Fruit fly (Drosophila melanogaster) S2 (cell line): Measurements from ENCODE around the gene CG5910.
A peak's percentile ranks its signal among the peaks of the same experiment; 100 is the strongest.

Source experiments
- CG8478 ChIP-seq: fragments of >200 bp; optimal IDR thresholded peaks from 2 replicates; lab custom pipeline; 2018
- CTCF ChIP-seq, 2 experiments: fragments of >200 bp; optimal IDR thresholded peaks; 2 replicates each; lab custom pipeline; 2018

- TF ChIP-seq CTCF (optimal IDR thresholded peaks at IDR 0.05; lab: Kevin White, UChicago) (peak; percentile 14 to 39), CG8478 (no peak)
Measured at dm6 chr3L:20497124-20497996, 55.1 kb downstream of the CG5910 start, which contains the start of gene CG32425.
